Worm (Caenorhabditis elegans): ENCODE measurements around the gene droe-8.

ce11 chrV:8776270-8776669 lies 49.9 kb downstream of the droe-8 start, which contains the start of gene B0507.1:
- TF ChIP-seq him-1 (tag; optimal IDR thresholded peaks at IDR 0.05) (no peak), W03F9.2 (tag; optimal IDR thresholded peaks at IDR 0.05) (no peak)
